Fruit fly (Drosophila melanogaster): ENCODE data around the gene CG7131.
A peak's percentile ranks its signal among the peaks of the same experiment; 100 is the strongest.

The CG7131 gene

dm6 chr3R:18314824-18315690 is 26.5 kb upstream of the CG7131 start (continued):
- TF ChIP-seq NfI (GFP tag; optimal IDR thresholded peaks at IDR 0.05) = peak; percentile 10
- TF ChIP-seq CG3163 (GFP tag; optimal IDR thresholded peaks at IDR 0.05) = peak; percentile 83
- TF ChIP-seq aop (GFP tag; IDR thresholded peaks at IDR 0.05) = no peak
- no peak for TF ChIP-seq da (GFP tag; optimal IDR thresholded peaks at IDR 0.05)
- TF ChIP-seq CG12769 (tag; optimal IDR thresholded peaks at IDR 0.05) = peak; percentile 73
- TF ChIP-seq mirr (GFP tag; optimal IDR thresholded peaks at IDR 0.05) = no peak
- TF ChIP-seq CG31388 (GFP tag; optimal IDR thresholded peaks at IDR 0.05) = no peak
- TF ChIP-seq CG6791 (GFP tag; IDR thresholded peaks at IDR 0.05; ENCODE audit: partially characterized antibody) = no peak
- TF ChIP-seq CG7556 (GFP tag; optimal IDR thresholded peaks at IDR 0.05) = peak; percentile 33
- TF ChIP-seq Dll (GFP tag; IDR thresholded peaks at IDR 0.05; ENCODE audit: partially characterized antibody) = no peak
- 0 out of 2 replicates have a peak, but pooled peaks have one; percentile 5 for TF ChIP-seq al (GFP tag; IDR thresholded peaks at IDR 0.05)
- no peak for TF ChIP-seq Sry-δ (GFP tag; optimal IDR thresholded peaks at IDR 0.05)
- TF ChIP-seq CG3847 (GFP tag; IDR thresholded peaks at IDR 0.05) = no peak
- no peak for TF ChIP-seq emc (GFP tag; optimal IDR thresholded peaks at IDR 0.05)
- TF ChIP-seq Tbp (GFP tag; optimal IDR thresholded peaks at IDR 0.05) = no peak
- no peak for TF ChIP-seq Jarid2 (GFP tag; optimal IDR thresholded peaks at IDR 0.05)
- TF ChIP-seq CG12744 (GFP tag; optimal IDR thresholded peaks at IDR 0.05) = no peak
- TF ChIP-seq CG42726 (GFP tag; IDR thresholded peaks at IDR 0.05; ENCODE audit: partially characterized antibody) = no peak
- peak; percentile 18 for TF ChIP-seq CG1792 (GFP tag; optimal IDR thresholded peaks at IDR 0.05)
- TF ChIP-seq CG17612 (GFP tag; IDR thresholded peaks at IDR 0.05) = no peak
- TF ChIP-seq CG11504 (tag; optimal IDR thresholded peaks at IDR 0.05) = peak; percentile 20
- TF ChIP-seq dpn (GFP tag; optimal IDR thresholded peaks at IDR 0.05) = peak in 1 of 2 experiments; percentile 0
- no peak for TF ChIP-seq dan (GFP tag; IDR thresholded peaks at IDR 0.05)
- no peak for TF ChIP-seq run (tag; optimal IDR thresholded peaks at IDR 0.05)
- no peak for TF ChIP-seq ham (GFP tag; IDR thresholded peaks at IDR 0.05)
- peak; percentile 5 for TF ChIP-seq vfl (GFP tag; optimal IDR thresholded peaks at IDR 0.05)
- TF ChIP-seq CG8765 (GFP tag; IDR thresholded peaks at IDR 0.05) = no peak
- peak; percentile 15 for TF ChIP-seq dmrt99B (tag; optimal IDR thresholded peaks at IDR 0.05)
- no peak for TF ChIP-seq CG1647 (GFP tag; optimal IDR thresholded peaks at IDR 0.05)
- TF ChIP-seq CG2202 (tag; optimal IDR thresholded peaks at IDR 0.05) = no peak
- no peak for TF ChIP-seq CG16815 (GFP tag; optimal IDR thresholded peaks at IDR 0.05)
- TF ChIP-seq CG10147 (GFP tag; optimal IDR thresholded peaks at IDR 0.05) = no peak
- TF ChIP-seq CG15479 (GFP tag; optimal IDR thresholded peaks at IDR 0.05) = no peak
- peak; percentile 71 for TF ChIP-seq CG32532 (GFP tag; IDR thresholded peaks at IDR 0.05)
- no peak for TF ChIP-seq odd (GFP tag; optimal IDR thresholded peaks at IDR 0.05)
- TF ChIP-seq CG10209 (GFP tag; optimal IDR thresholded peaks at IDR 0.05) = no peak
- TF ChIP-seq trh (GFP tag; optimal IDR thresholded peaks at IDR 0.05) = no peak
- no peak for TF ChIP-seq CG7372 (GFP tag; IDR thresholded peaks at IDR 0.05)
- TF ChIP-seq E2f2 (GFP tag; IDR thresholded peaks at IDR 0.05) = no peak; the same call in 1 of the 2 replicates
- peak; percentile 7 for TF ChIP-seq caup (GFP tag; optimal IDR thresholded peaks at IDR 0.05; ENCODE audit: severe bottlenecking)
- no peak for TF ChIP-seq ATbp (GFP tag; optimal IDR thresholded peaks at IDR 0.05)
- TF ChIP-seq E2f1 (GFP tag; IDR thresholded peaks at IDR 0.05) = peak; percentile 43; the same call in 1 of the 2 replicates
- TF ChIP-seq chinmo (GFP tag; IDR thresholded peaks at IDR 0.05; ENCODE audit: partially characterized antibody) = 0 out of 4 replicates have a peak, but pooled peaks have one; percentile 54
- no peak for TF ChIP-seq p53 (GFP tag; optimal IDR thresholded peaks at IDR 0.05)
- no peak for TF ChIP-seq Dp (GFP tag; optimal IDR thresholded peaks at IDR 0.05)
- TF ChIP-seq HLHmδ (GFP tag; optimal IDR thresholded peaks at IDR 0.05) = no peak
- no peak for TF ChIP-seq eve (GFP tag; optimal IDR thresholded peaks at IDR 0.05)
- no peak for TF ChIP-seq phol (tag; optimal IDR thresholded peaks at IDR 0.05)
- no peak for TF ChIP-seq eyg (GFP tag; optimal IDR thresholded peaks at IDR 0.05)

All from whole organism, embryonic.